Worm (Caenorhabditis elegans) whole organism, young adult: ENCODE results near the gene act-3.

ENCODE experiments used
- B0019.2 ChIP-seq: fragments of 200-800 bp; sonication (Bioruptor generic); conservative IDR thresholded peaks from 2 replicates; pipeline ENCODE4 v1.3.6; 2022; ENCODE audit warnings: missing genetic modification reagents, missing genetic modification characterization, missing compliant biosample characterization
- B0336.3 ChIP-seq: fragments of 200-800 bp; sonication (Bioruptor generic); IDR thresholded peaks from 2 replicates; pipeline ENCODE4 v1.3.6; 2022; ENCODE audit warnings: missing genetic modification characterization, missing compliant biosample characterization
- C06A6.2 ChIP-seq: fragments of 200-800 bp; sonication (Bioruptor generic); conservative IDR thresholded peaks from 2 replicates; pipeline ENCODE4 v1.3.6; 2022; ENCODE audit warnings: missing genetic modification characterization, missing compliant biosample characterization
- F37B4.10 ChIP-seq: fragments of 200-800 bp; sonication (Bioruptor generic); IDR thresholded peaks from 2 replicates; pipeline ENCODE4 v1.3.6; 2022; ENCODE audit warnings: missing genetic modification characterization, missing compliant biosample characterization
- F57A8.1 ChIP-seq: fragments of 200-800 bp; sonication (Bioruptor generic); optimal IDR thresholded peaks from 2 replicates; lab custom pipeline; 2018; ENCODE audit warnings: mild to moderate bottlenecking, missing genetic modification characterization, moderate library complexity, missing compliant biosample characterization
- K12H6.12 ChIP-seq: fragments of 200-800 bp; sonication (Bioruptor generic); optimal IDR thresholded peaks from 2 replicates; lab custom pipeline; 2018; ENCODE audit warnings: mild to moderate bottlenecking, missing genetic modification characterization, missing compliant biosample characterization
- T07F8.4 ChIP-seq: sonication (generic microtip); optimal IDR thresholded peaks from 2 replicates; lab custom pipeline; 2016; ENCODE audit warnings: mild to moderate bottlenecking, missing genetic modification characterization, moderate library complexity, missing compliant biosample characterization
- T26A5.8 ChIP-seq: sonication (generic microtip); optimal IDR thresholded peaks from 2 replicates; lab custom pipeline; 2016; ENCODE audit warnings: missing genetic modification characterization, missing compliant biosample characterization
- Y67H2A.10 ChIP-seq: fragments of 200-800 bp; sonication (Bioruptor generic); conservative IDR thresholded peaks from 2 replicates; pipeline ENCODE4 v1.3.6; 2022; ENCODE audit warnings: missing genetic modification reagents, missing genetic modification characterization, missing compliant biosample characterization
- ZK185.1 ChIP-seq: sonication (generic microtip); optimal IDR thresholded peaks from 2 replicates; lab custom pipeline; 2016; ENCODE audit warnings: mild to moderate bottlenecking, missing genetic modification characterization, missing compliant biosample characterization; ENCODE audit not compliant: poor library complexity, severe bottlenecking
- akir-1 ChIP-seq: fragments of 200-800 bp; sonication (Bioruptor generic); optimal IDR thresholded peaks from 2 replicates; lab custom pipeline; 2018; ENCODE audit warnings: mild to moderate bottlenecking, missing genetic modification characterization, moderate library complexity, missing compliant biosample characterization
- aptf-3 ChIP-seq: fragments of 200-800 bp; sonication (Bioruptor generic); IDR thresholded peaks from 2 replicates; pipeline ENCODE4 v1.3.6; 2022; ENCODE audit warnings: missing genetic modification characterization, missing compliant biosample characterization
- cebp-1 ChIP-seq, 2 experiments: fragments of 200-800 bp in 1 of 2; sonication (Bioruptor generic) in 1 of 2; sonication (generic microtip) in 1 of 2; IDR thresholded peaks in 1 of 2; optimal IDR thresholded peaks in 1 of 2; 2 replicates each; pipeline versions ENCODE4 v1.3.6 to Lab custom; 2017 to 2022; ENCODE audit warnings: missing compliant biosample characterization in 2 of 2, missing genetic modification characterization in 2 of 2, mild to moderate bottlenecking in 1 of 2, missing genetic modification reagents in 1 of 2, moderate library complexity in 1 of 2
- ceh-100 ChIP-seq: fragments of 200-800 bp; sonication (Bioruptor generic); IDR thresholded peaks from 2 replicates; pipeline ENCODE4 v1.3.6; 2022; ENCODE audit warnings: missing genetic modification reagents, missing genetic modification characterization, missing compliant biosample characterization
- ceh-27 ChIP-seq: fragments of 200-800 bp; sonication (Bioruptor generic); optimal IDR thresholded peaks from 2 replicates; lab custom pipeline; 2018; ENCODE audit warnings: mild to moderate bottlenecking, missing genetic modification characterization, moderate library complexity, missing compliant biosample characterization
- dpl-1 ChIP-seq: fragments of 150-350 bp; optimal IDR thresholded peaks from 2 replicates; lab custom pipeline; 2014; ENCODE audit warnings: missing biosample characterization, missing genetic modification reagents, missing genetic modification characterization
- ets-4 ChIP-seq: fragments of 200-800 bp; sonication (Bioruptor generic); optimal IDR thresholded peaks from 2 replicates; lab custom pipeline; 2018; ENCODE audit warnings: mild to moderate bottlenecking, missing genetic modification characterization, missing compliant biosample characterization
- gei-17 ChIP-seq: fragments of 200-800 bp; sonication (Bioruptor generic); optimal IDR thresholded peaks from 2 replicates; lab custom pipeline; 2018; ENCODE audit warnings: mild to moderate bottlenecking, missing genetic modification characterization, missing compliant biosample characterization
- him-1 ChIP-seq: sonication (generic microtip); optimal IDR thresholded peaks from 2 replicates; lab custom pipeline; 2016; ENCODE audit warnings: missing genotype, missing genetic modification reagents, missing genetic modification characterization, missing compliant biosample characterization
- hlh-12 ChIP-seq: sonication (generic microtip); optimal IDR thresholded peaks from 2 replicates; lab custom pipeline; 2016; ENCODE audit warnings: missing genetic modification characterization, missing compliant biosample characterization
- hmg-1.2 ChIP-seq: fragments of 200-800 bp; sonication (Bioruptor generic); IDR thresholded peaks from 2 replicates; pipeline ENCODE4 v1.3.6; 2022; ENCODE audit warnings: missing genetic modification reagents, missing genetic modification characterization, missing compliant biosample characterization
- lin-35 ChIP-seq, 3 experiments: fragments of 150-350 bp in 2 of 3; sonication (generic microtip) in 1 of 3; optimal IDR thresholded peaks; 2 replicates each; lab custom pipeline; 2014 to 2018; ENCODE audit warnings: missing biosample characterization in 3 of 3, missing genetic modification characterization in 3 of 3, missing genetic modification reagents in 3 of 3
- lin-40 ChIP-seq: sonication (generic microtip); optimal IDR thresholded peaks from 2 replicates; lab custom pipeline; 2016; ENCODE audit warnings: missing genetic modification characterization, mild to moderate bottlenecking, missing compliant biosample characterization, missing genotype, missing genetic modification reagents
- lsy-27 ChIP-seq: sonication (generic microtip); optimal IDR thresholded peaks from 2 replicates; lab custom pipeline; 2017; ENCODE audit warnings: missing genetic modification characterization, mild to moderate bottlenecking, missing compliant biosample characterization, antibody characterized with exemption, missing genotype, borderline replicate concordance; ENCODE audit not compliant: insufficient read depth
- mcd-1 ChIP-seq: fragments of 200-800 bp; sonication (Bioruptor generic); IDR thresholded peaks from 2 replicates; pipeline ENCODE4 v1.3.6; 2022; ENCODE audit warnings: missing genetic modification reagents, missing genetic modification characterization, missing compliant biosample characterization
- nfyb-1 ChIP-seq: fragments of 200-800 bp; sonication (Bioruptor generic); IDR thresholded peaks from 2 replicates; pipeline ENCODE4 v1.3.6; 2022; ENCODE audit warnings: missing genetic modification reagents, missing genetic modification characterization, missing compliant biosample characterization
- nhr-80 ChIP-seq: sonication (generic microtip); optimal IDR thresholded peaks from 2 replicates; lab custom pipeline; 2016; ENCODE audit warnings: missing genetic modification characterization, missing compliant biosample characterization
- pbrm-1 ChIP-seq: fragments of 200-800 bp; sonication (Bioruptor generic); IDR thresholded peaks from 2 replicates; pipeline ENCODE4 v1.3.6; 2022; ENCODE audit warnings: missing genetic modification reagents, missing genetic modification characterization, missing compliant biosample characterization
- repo-1 ChIP-seq: sonication (generic microtip); optimal IDR thresholded peaks from 2 replicates; lab custom pipeline; 2017; ENCODE audit warnings: mild to moderate bottlenecking, missing genetic modification characterization, missing compliant biosample characterization
- sdz-38 ChIP-seq: sonication (generic microtip); optimal IDR thresholded peaks from 2 replicates; lab custom pipeline; 2016; ENCODE audit warnings: missing genotype, missing genetic modification characterization, missing compliant biosample characterization
- tbx-9 ChIP-seq: sonication (generic microtip); optimal IDR thresholded peaks from 2 replicates; lab custom pipeline; 2016; ENCODE audit warnings: borderline replicate concordance, missing genetic modification characterization, inconsistent platforms, missing compliant biosample characterization
- tlf-1 ChIP-seq: fragments of 200-800 bp; sonication (Bioruptor generic); optimal IDR thresholded peaks from 2 replicates; lab custom pipeline; 2018; ENCODE audit warnings: mild to moderate bottlenecking, missing genetic modification characterization, missing compliant biosample characterization
- zfh-2 ChIP-seq: fragments of 200-800 bp; sonication (Bioruptor generic); conservative IDR thresholded peaks from 2 replicates; pipeline ENCODE4 v1.3.6; 2022; ENCODE audit warnings: missing genetic modification reagents, missing genetic modification characterization, missing compliant biosample characterization
- zim-3 ChIP-seq: sonication (generic microtip); optimal IDR thresholded peaks from 2 replicates; lab custom pipeline; 2017; ENCODE audit warnings: mild to moderate bottlenecking, missing genetic modification characterization, moderate library complexity, missing compliant biosample characterization
- ztf-25 ChIP-seq: fragments of 200-800 bp; sonication (Bioruptor generic); IDR thresholded peaks from 2 replicates; pipeline ENCODE4 v1.3.6; 2022; ENCODE audit warnings: missing genetic modification reagents, missing genetic modification characterization, missing compliant biosample characterization

The act-3 gene

DNA sequence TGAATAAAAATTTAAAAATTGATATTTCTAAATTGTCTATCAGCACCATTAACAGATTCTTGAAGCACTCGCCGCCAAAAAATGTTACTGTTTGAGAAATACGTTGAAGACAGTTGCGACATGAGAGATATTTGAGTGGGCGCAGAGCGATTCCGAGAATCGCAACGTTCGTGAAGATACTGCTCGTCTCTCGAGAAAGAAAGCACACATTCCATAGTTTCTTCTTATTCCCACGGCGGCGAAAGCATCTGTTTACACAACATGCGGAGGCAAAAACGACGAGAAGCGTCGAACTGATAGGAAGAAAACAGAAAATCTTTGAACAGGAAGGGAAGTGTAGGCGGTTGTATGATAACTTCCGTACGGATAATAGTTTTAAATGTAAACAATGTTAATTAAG, 8.2 kb upstream of the act-3 start (continued):
- TF ChIP-seq gei-17 (no peak), dpl-1 (GFP tag; lab: Kevin White, UChicago) (no peak), him-1 (tag; lab: Kevin White, UChicago) (no peak), tbx-9 (no peak), tlf-1 (GFP tag; lab: Kevin White, UChicago) (no peak), lsy-27 (tag; lab: Kevin White, UChicago) (no peak), akir-1 (no peak), ceh-100 (GFP tag; lab: Robert Waterston, UW) (no peak), B0019.2 (GFP tag; lab: Robert Waterston, UW) (no peak), lin-40 (tag; lab: Kevin White, UChicago) (peak; percentile 6), F57A8.1 (GFP tag; lab: Kevin White, UChicago) (no peak), aptf-3 (no peak), sdz-38 (tag; lab: Kevin White, UChicago) (no peak), K12H6.12 (tag; lab: Kevin White, UChicago) (peak; percentile 15), ztf-25 (no peak), Y67H2A.10 (GFP tag; lab: Robert Waterston, UW) (no peak), C06A6.2 (GFP tag; lab: Robert Waterston, UW) (0 out of 2 replicates have a peak, but pooled peaks have one; percentile 44)

DNA sequence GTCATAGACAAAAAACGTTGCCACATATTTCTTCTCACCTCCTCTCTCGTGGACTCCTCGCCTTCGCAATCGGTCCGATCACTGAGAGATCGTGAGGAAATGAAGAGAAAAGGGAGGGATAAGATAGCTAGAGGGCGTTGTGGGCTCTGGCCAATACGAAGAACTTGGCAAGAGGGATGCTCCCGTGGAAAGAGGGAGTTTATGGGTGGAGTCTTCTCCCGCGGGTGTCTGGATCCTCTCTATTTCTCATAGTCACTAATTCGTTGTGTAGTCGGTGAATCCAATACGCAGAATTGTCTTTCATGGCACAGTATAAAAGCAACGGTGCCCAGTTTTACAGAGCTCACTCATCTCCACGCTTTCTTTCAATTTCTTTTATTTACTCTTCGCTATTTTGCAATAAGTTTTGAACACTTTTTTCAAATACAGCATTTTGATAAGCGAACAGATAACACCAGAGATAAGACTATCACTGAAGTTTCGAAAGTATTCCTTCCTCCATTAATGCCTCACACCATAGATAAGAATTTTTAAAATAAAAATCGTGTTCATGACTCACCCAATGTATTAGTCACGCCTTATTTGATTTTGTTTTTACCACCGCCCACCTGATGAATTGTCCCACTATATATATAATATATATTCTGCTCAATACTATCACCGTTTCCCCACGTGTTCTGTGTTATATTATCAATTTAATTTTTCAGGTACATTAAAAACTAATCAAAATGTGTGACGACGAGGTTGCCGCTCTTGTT, 6.2 kb upstream of the act-3 start, which contains the start of gene act-1:
act-1 (plus strand) TSS at position 708 of the 758 bp plus-strand sequence.
- TF ChIP-seq ceh-27 (GFP tag; lab: Kevin White, UChicago) (peak; percentile 4), nhr-80 (peak; percentile 20), cebp-1 (GFP tag; IDR thresholded peaks at IDR 0.05; lab: Robert Waterston, UW) (no peak), cebp-1 (tag; optimal IDR thresholded peaks at IDR 0.05; lab: Kevin White, UChicago) (peak; percentile 7), pbrm-1 (GFP tag; lab: Robert Waterston, UW) (0 out of 2 replicates have a peak, but pooled peaks have one; percentile 40), hlh-12 (tag; lab: Kevin White, UChicago) (no peak), zfh-2 (GFP tag; lab: Robert Waterston, UW) (peak; percentile 83), mcd-1 (GFP tag; lab: Robert Waterston, UW) (peak; percentile 33; the same call in 1 of the 2 replicates), hmg-1.2 (peak; percentile 23; the same call in 1 of the 2 replicates), nfyb-1 (GFP tag; lab: Robert Waterston, UW) (no peak), T07F8.4 (tag; lab: Kevin White, UChicago) (no peak), F37B4.10 (GFP tag; lab: Robert Waterston, UW) (no peak), C06A6.2 (GFP tag; lab: Robert Waterston, UW) (no peak), zim-3 (tag; lab: Kevin White, UChicago) (no peak)

DNA sequence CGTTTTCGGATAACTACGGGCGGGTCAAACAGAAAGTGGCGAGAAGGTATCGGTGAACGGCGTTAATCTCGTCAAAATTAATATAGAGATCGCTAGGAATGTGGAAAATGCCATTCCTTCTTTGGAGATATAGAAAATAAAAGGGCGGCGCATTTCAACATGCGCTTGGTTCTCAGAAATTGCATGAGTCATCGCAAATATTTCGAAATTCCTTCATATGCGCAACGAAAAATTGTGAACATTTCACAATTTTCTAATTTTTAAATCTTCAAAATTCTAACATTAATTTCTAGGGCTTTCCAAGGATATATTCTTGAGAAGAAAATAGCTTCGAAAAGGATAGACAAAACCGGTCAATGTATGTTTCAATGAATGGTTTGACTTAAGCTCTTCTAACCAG, 4.6 kb upstream of the act-3 start:
- TF ChIP-seq ets-4 (no peak), B0336.3 (no peak), T26A5.8 (tag; lab: Kevin White, UChicago) (no peak), ZK185.1 (tag; lab: Kevin White, UChicago) (no peak), lin-35 (GFP tag; optimal IDR thresholded peaks at IDR 0.05; lab: Kevin White, UChicago) (no peak), repo-1 (tag; lab: Kevin White, UChicago) (no peak), cebp-1 (GFP tag; IDR thresholded peaks at IDR 0.05; lab: Robert Waterston, UW) (no peak), cebp-1 (tag; optimal IDR thresholded peaks at IDR 0.05; lab: Kevin White, UChicago) (peak; percentile 82)
